Fruit fly (Drosophila melanogaster) whole organism, embryonic: Measurements from ENCODE around the gene cd.

Experiments
- CG1024 ChIP-seq: fragments of 200-800 bp; sonication (Bioruptor generic); IDR thresholded peaks from 2 replicates; pipeline ENCODE4 v1.3.6; 2022; ENCODE audit warnings: missing biosample characterization, missing genetic modification characterization
- CG12391 ChIP-seq: fragments of 200-800 bp; sonication (Bioruptor generic); optimal IDR thresholded peaks from 3 replicates; lab custom pipeline; 2018; ENCODE audit warnings: missing biosample characterization, mild to moderate bottlenecking, missing genetic modification characterization, moderate library complexity
- CG12769 ChIP-seq: fragments of 200-800 bp; sonication (Bioruptor generic); optimal IDR thresholded peaks from 2 replicates; lab custom pipeline; 2019; ENCODE audit warnings: missing biosample characterization, mild to moderate bottlenecking, missing genetic modification characterization, moderate library complexity
- CG15269 ChIP-seq: fragments of 200-800 bp; sonication (Bioruptor generic); optimal IDR thresholded peaks from 2 replicates; lab custom pipeline; 2018; ENCODE audit warnings: missing biosample characterization, mild to moderate bottlenecking, missing genetic modification characterization, moderate library complexity
- CG17186 ChIP-seq: fragments of 200-800 bp; sonication (Bioruptor generic); optimal IDR thresholded peaks from 3 replicates; lab custom pipeline; 2017; ENCODE audit warnings: missing biosample characterization, missing genetic modification reagents, missing genetic modification characterization
- CG3163 ChIP-seq: fragments of 200-800 bp; sonication (Bioruptor generic); optimal IDR thresholded peaks from 3 replicates; lab custom pipeline; 2016; ENCODE audit warnings: missing biosample characterization, missing genetic modification characterization
- Deaf1 ChIP-seq: fragments of 200-800 bp; optimal IDR thresholded peaks from 3 replicates; lab custom pipeline; 2019; ENCODE audit warnings: missing biosample characterization, mild to moderate bottlenecking, missing genetic modification characterization, moderate library complexity
- Xbp1 ChIP-seq: fragments of 200-800 bp; sonication (Bioruptor generic); optimal IDR thresholded peaks from 3 replicates; lab custom pipeline; 2016; ENCODE audit warnings: missing biosample characterization, mild to moderate bottlenecking, missing genetic modification characterization
- br ChIP-seq: fragments of >200 bp; optimal IDR thresholded peaks from 2 replicates; lab custom pipeline; 2017
- gfzf ChIP-seq: fragments of 200-800 bp; sonication (Bioruptor generic); optimal IDR thresholded peaks from 2 replicates; lab custom pipeline; 2016; ENCODE audit warnings: missing biosample characterization, mild to moderate bottlenecking, missing genetic modification characterization, moderate library complexity
- nmo ChIP-seq: fragments of 200-800 bp; sonication (Bioruptor generic); optimal IDR thresholded peaks from 2 replicates; lab custom pipeline; 2018; ENCODE audit warnings: missing biosample characterization, mild to moderate bottlenecking, missing genetic modification characterization, moderate library complexity
- tx ChIP-seq: fragments of 200-800 bp; sonication (Bioruptor generic); optimal IDR thresholded peaks from 2 replicates; lab custom pipeline; 2016; ENCODE audit warnings: missing biosample characterization, missing genetic modification characterization

DNA sequence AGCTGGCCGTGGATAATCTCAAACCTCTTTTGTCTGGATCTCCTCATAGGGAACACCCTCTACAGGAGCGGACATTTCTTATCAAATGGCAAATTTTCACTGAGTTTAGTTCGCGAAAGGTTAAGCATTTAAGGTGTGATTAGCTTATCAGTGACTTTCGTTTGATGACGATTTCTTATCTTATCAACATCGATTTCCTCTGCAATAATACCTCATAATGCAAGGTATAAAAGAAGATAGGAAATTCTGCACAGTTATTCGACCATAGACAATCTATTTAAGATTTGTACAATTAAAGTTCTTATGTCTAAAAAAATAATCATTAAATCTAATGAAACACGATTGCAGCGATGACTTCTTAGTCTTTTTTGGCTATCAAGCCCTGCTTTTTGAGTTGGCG, 39.0 kb downstream of the cd start, which contains the start of gene Takl2:
- no peak for TF ChIP-seq Deaf1 (tag; lab: Kevin White, UChicago)
- no peak for TF ChIP-seq tx (GFP tag; lab: Kevin White, UChicago)
- TF ChIP-seq gfzf: no peak
- no peak for TF ChIP-seq CG12391 (tag; lab: Kevin White, UChicago)
- no peak for TF ChIP-seq CG3163 (GFP tag; lab: Kevin White, UChicago)
- TF ChIP-seq br (lab: Kevin White, UChicago): no peak
- no peak for TF ChIP-seq CG12769
- no peak for TF ChIP-seq CG15269 (tag; lab: Kevin White, UChicago)
- TF ChIP-seq Xbp1 (GFP tag; lab: Kevin White, UChicago): no peak
- no peak for TF ChIP-seq CG17186
- TF ChIP-seq nmo (GFP tag; lab: Kevin White, UChicago): no peak
- no peak for TF ChIP-seq CG1024
